Worm (Caenorhabditis elegans) whole organism, L1 larva: ENCODE results near the gene acr-23.

Experiments used
- F16B12.6 ChIP-seq: fragments of 150-350 bp; optimal IDR thresholded peaks from 2 replicates; lab custom pipeline; 2014; ENCODE audit warnings: missing biosample characterization, missing genetic modification characterization
- ces-1 ChIP-seq: fragments of 150-350 bp; optimal IDR thresholded peaks from 2 replicates; lab custom pipeline; 2014; ENCODE audit warnings: missing biosample characterization, missing genetic modification reagents, missing genetic modification characterization
- efl-1 ChIP-seq, 4 experiments: fragments of 150-350 bp; optimal IDR thresholded peaks in 3 of 4; peaks in 1 of 4; 1 replicate in 1 of 4; 2 replicates in 3 of 4; lab custom pipeline; 2014; ENCODE audit warnings: missing biosample characterization in 2 of 4, missing genetic modification characterization in 2 of 4, missing genetic modification reagents in 2 of 4
- egl-27 ChIP-seq, 2 experiments: fragments of 150-350 bp in 1 of 2; sonication (generic microtip); optimal IDR thresholded peaks; 3 replicates each; lab custom pipeline; 2017 to 2018; ENCODE audit warnings: missing biosample characterization in 2 of 2, missing genetic modification characterization in 2 of 2, missing genetic modification reagents in 2 of 2
- lin-39 ChIP-seq: fragments of 150-350 bp; optimal IDR thresholded peaks from 2 replicates; lab custom pipeline; 2014; ENCODE audit warnings: missing biosample characterization, missing genetic modification reagents, missing genetic modification characterization
- nhr-11 ChIP-seq: fragments of 150-350 bp; optimal IDR thresholded peaks from 2 replicates; lab custom pipeline; 2014; ENCODE audit warnings: missing biosample characterization, missing genetic modification characterization
- nhr-71 ChIP-seq: sonication (generic microtip); optimal IDR thresholded peaks from 2 replicates; lab custom pipeline; 2016; ENCODE audit warnings: mild to moderate bottlenecking, missing genetic modification characterization, moderate library complexity, missing compliant biosample characterization
- nhr-76 ChIP-seq: sonication (generic microtip); optimal IDR thresholded peaks from 2 replicates; lab custom pipeline; 2017; ENCODE audit warnings: missing biosample characterization, missing genetic modification characterization
- pag-3 ChIP-seq: sonication (generic microtip); optimal IDR thresholded peaks from 2 replicates; lab custom pipeline; 2017; ENCODE audit warnings: missing genetic modification characterization, mild to moderate bottlenecking, missing compliant biosample characterization, antibody characterized with exemption, borderline replicate concordance; ENCODE audit not compliant: insufficient read depth
- sptf-1 ChIP-seq: fragments of 150-350 bp; optimal IDR thresholded peaks from 2 replicates; lab custom pipeline; 2014; ENCODE audit warnings: missing biosample characterization, missing genetic modification characterization
- zag-1 ChIP-seq: fragments of 150-350 bp; optimal IDR thresholded peaks from 2 replicates; lab custom pipeline; 2014; ENCODE audit warnings: missing biosample characterization, missing genetic modification characterization
- ztf-11 ChIP-seq, 2 experiments: sonication (generic microtip); optimal IDR thresholded peaks; 2 replicates each; lab custom pipeline; 2016 to 2017; ENCODE audit warnings: missing genetic modification characterization in 2 of 2, missing biosample characterization in 1 of 2, missing compliant biosample characterization in 1 of 2
- ztf-4 ChIP-seq: fragments of 150-350 bp; optimal IDR thresholded peaks from 2 replicates; lab custom pipeline; 2014; ENCODE audit warnings: missing biosample characterization, missing genetic modification characterization

- no peak for TF ChIP-seq ces-1
- TF ChIP-seq pag-3: no peak
- TF ChIP-seq sptf-1: no peak
- TF ChIP-seq nhr-71 (tag; lab: Kevin White, UChicago): no peak
- TF ChIP-seq nhr-76 (tag; lab: Kevin White, UChicago): no peak
- no peak for TF ChIP-seq efl-1 (optimal IDR thresholded peaks at IDR 0.05; lab: Kevin White, UChicago)
- no peak for TF ChIP-seq efl-1 (GFP tag; optimal IDR thresholded peaks at IDR 0.05 in 1 of 2; lab: Kevin White, UChicago)
- TF ChIP-seq nhr-11 (tag; lab: Kevin White, UChicago): no peak
- no peak for TF ChIP-seq F16B12.6
- TF ChIP-seq zag-1 (tag; lab: Kevin White, UChicago): no peak
- no peak for TF ChIP-seq lin-39
- TF ChIP-seq ztf-11 (tag; optimal IDR thresholded peaks at IDR 0.05; lab: Kevin White, UChicago): no peak
- no peak for TF ChIP-seq egl-27 (tag; optimal IDR thresholded peaks at IDR 0.05; lab: Kevin White, UChicago)
- no peak for TF ChIP-seq ztf-4 (tag; lab: Kevin White, UChicago)
Measured at ce11 chrV:3693657-3694056, 34.3 kb upstream of the acr-23 start.
